Worm (Caenorhabditis elegans) whole organism, young adult: Measurements from ENCODE around the gene F53C3.1.

Source experiments
- F39B2.1 ChIP-seq: fragments of 200-800 bp; sonication (Bioruptor generic); IDR thresholded peaks from 2 replicates; pipeline ENCODE4 v1.3.6; 2022; ENCODE audit warnings: missing genetic modification reagents, missing genetic modification characterization, missing compliant biosample characterization
- F52B5.7 ChIP-seq: sonication (generic microtip); optimal IDR thresholded peaks from 2 replicates; lab custom pipeline; 2016; ENCODE audit warnings: mild to moderate bottlenecking, missing genetic modification characterization, missing compliant biosample characterization
- ceh-91 ChIP-seq: fragments of 200-800 bp; sonication (Bioruptor generic); IDR thresholded peaks from 2 replicates; pipeline ENCODE4 v1.3.6; 2022; ENCODE audit warnings: missing genetic modification reagents, missing genetic modification characterization, missing compliant biosample characterization
- lag-1 ChIP-seq: fragments of 200-800 bp; sonication (Bioruptor generic); IDR thresholded peaks from 2 replicates; pipeline ENCODE4 v1.3.6; 2022; ENCODE audit warnings: missing genetic modification reagents, missing genetic modification characterization, missing compliant biosample characterization
- nfya-1 ChIP-seq: sonication (generic microtip); optimal IDR thresholded peaks from 2 replicates; lab custom pipeline; 2017; ENCODE audit warnings: antibody characterized with exemption, missing compliant biosample characterization, missing genetic modification characterization, borderline replicate concordance; ENCODE audit not compliant: insufficient read depth
- sea-2 ChIP-seq: fragments of 200-800 bp; sonication (Bioruptor generic); IDR thresholded peaks from 2 replicates; pipeline ENCODE4 v1.3.6; 2022; ENCODE audit warnings: missing genetic modification characterization, missing compliant biosample characterization
- unc-130 ChIP-seq: sonication (generic microtip); optimal IDR thresholded peaks from 2 replicates; lab custom pipeline; 2016; ENCODE audit warnings: missing genetic modification reagents, missing genetic modification characterization, missing compliant biosample characterization
- ztf-25 ChIP-seq: fragments of 200-800 bp; sonication (Bioruptor generic); IDR thresholded peaks from 2 replicates; pipeline ENCODE4 v1.3.6; 2022; ENCODE audit warnings: missing genetic modification reagents, missing genetic modification characterization, missing compliant biosample characterization

DNA sequence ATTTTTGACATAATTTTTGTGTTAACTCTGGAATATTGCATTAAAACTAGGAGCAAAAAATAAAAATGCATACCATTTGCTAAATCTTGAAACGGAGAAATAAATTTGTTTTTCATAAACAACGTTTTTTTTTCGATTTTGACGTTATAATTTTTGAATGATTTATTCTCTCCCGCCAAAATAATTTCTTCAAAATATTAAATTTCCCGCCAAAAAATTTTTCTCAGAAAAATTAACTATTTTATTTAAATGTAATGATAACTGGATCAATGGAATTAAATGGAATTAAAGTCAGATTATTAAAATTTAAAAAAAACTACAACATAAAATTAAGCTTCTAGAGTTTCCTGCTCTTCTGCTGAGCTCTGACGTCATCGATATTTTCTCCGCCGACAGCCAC is 34.7 kb upstream of the F53C3.1 start, which contains the start of gene nep-3:
- TF ChIP-seq ceh-91 (GFP tag; lab: Robert Waterston, UW) = no peak
- TF ChIP-seq lag-1 (GFP tag; lab: Robert Waterston, UW) = no peak
- no peak for TF ChIP-seq F39B2.1 (GFP tag; lab: Robert Waterston, UW)
- TF ChIP-seq sea-2 (GFP tag; lab: Robert Waterston, UW) = no peak
- no peak for TF ChIP-seq ztf-25
- TF ChIP-seq F52B5.7 (tag; lab: Kevin White, UChicago) = no peak
- TF ChIP-seq unc-130 (GFP tag; lab: Kevin White, UChicago) = no peak
- TF ChIP-seq nfya-1 (tag; lab: Kevin White, UChicago) = no peak
